Worm (Caenorhabditis elegans): Measurements from ENCODE around the gene immp-2.

The immp-2 gene

ce11 chrIV:957820-958219 is 47.8 kb downstream of the immp-2 start (continued):
- TF ChIP-seq zfh-2 (GFP tag; conservative IDR thresholded peaks at IDR 0.05) (no peak), ceh-58 (GFP tag; IDR thresholded peaks at IDR 0.05) (no peak), attf-6 (GFP tag; IDR thresholded peaks at IDR 0.05) (no peak), ztf-25 (GFP tag; IDR thresholded peaks at IDR 0.05) (no peak), repo-1 (tag; optimal IDR thresholded peaks at IDR 0.05) (no peak), dpff-1 (tag; optimal IDR thresholded peaks at IDR 0.05) (no peak), dpl-1 (GFP tag; optimal IDR thresholded peaks at IDR 0.05) (no peak), C06A6.2 (GFP tag; conservative IDR thresholded peaks at IDR 0.05) (no peak), egl-18 (GFP tag; IDR thresholded peaks at IDR 0.05) (no peak), mel-28 (tag; optimal IDR thresholded peaks at IDR 0.05; ENCODE audit: borderline replicate concordance) (no peak), F22D6.2 (tag; optimal IDR thresholded peaks at IDR 0.05) (no peak), tlf-1 (GFP tag; optimal IDR thresholded peaks at IDR 0.05) (no peak), ztf-3 (GFP tag; optimal IDR thresholded peaks at IDR 0.05) (no peak), attf-5 (GFP tag; optimal IDR thresholded peaks at IDR 0.05) (no peak), lir-1 (GFP tag; conservative IDR thresholded peaks at IDR 0.05) (no peak), nhr-80 (tag; optimal IDR thresholded peaks at IDR 0.05) (peak; percentile 75), hlh-12 (tag; optimal IDR thresholded peaks at IDR 0.05) (no peak), lin-40 (tag; optimal IDR thresholded peaks at IDR 0.05) (peak; percentile 24), mcd-1 (GFP tag; IDR thresholded peaks at IDR 0.05) (0 out of 2 replicates have a peak, but pooled peaks have one; percentile 27), zim-3 (tag; optimal IDR thresholded peaks at IDR 0.05) (no peak), D2030.7 (GFP tag; IDR thresholded peaks at IDR 0.05) (no peak), nhr-120 (GFP tag; IDR thresholded peaks at IDR 0.05) (no peak), F52B5.7 (tag; optimal IDR thresholded peaks at IDR 0.05) (no peak), sdz-38 (tag; optimal IDR thresholded peaks at IDR 0.05) (no peak), snpc-4 (GFP tag; optimal IDR thresholded peaks at IDR 0.05) (no peak), snpc-4 (tag; optimal IDR thresholded peaks at IDR 0.05) (peak in 1 of 4 experiments; percentile 41), ekl-4 (GFP tag; IDR thresholded peaks at IDR 0.05) (no peak), B0019.2 (GFP tag; conservative IDR thresholded peaks at IDR 0.05) (no peak), sptf-2 (GFP tag; optimal IDR thresholded peaks at IDR 0.05) (no peak), ceh-27 (GFP tag; optimal IDR thresholded peaks at IDR 0.05) (peak; percentile 7), gei-17 (GFP tag; optimal IDR thresholded peaks at IDR 0.05) (no peak)
